Worm (Caenorhabditis elegans) whole organism, L2 larva: ENCODE measurements around the gene Y54G2A.37.

Source experiments
- R02D3.7 ChIP-seq: fragments of 150-350 bp; optimal IDR thresholded peaks from 2 replicates; lab custom pipeline; 2014; ENCODE audit warnings: missing biosample characterization, missing genetic modification characterization
- lin-11 ChIP-seq: fragments of 150-350 bp; sonication (generic microtip); optimal IDR thresholded peaks from 2 replicates; lab custom pipeline; 2014; ENCODE audit warnings: missing biosample characterization, missing genetic modification characterization, inconsistent platforms, mixed read lengths
- lin-39 ChIP-seq: fragments of 150-350 bp; optimal IDR thresholded peaks from 2 replicates; lab custom pipeline; 2014; ENCODE audit warnings: missing biosample characterization, missing genetic modification reagents, missing genetic modification characterization
- lsy-2 ChIP-seq, 2 experiments: fragments of 150-350 bp in 1 of 2; sonication (generic microtip) in 1 of 2; optimal IDR thresholded peaks; 2 replicates each; lab custom pipeline; 2014 to 2017; ENCODE audit warnings: missing biosample characterization in 2 of 2, missing genetic modification characterization in 2 of 2
- mdl-1 ChIP-seq, 2 experiments: fragments of 150-350 bp in 1 of 2; sonication (generic microtip) in 1 of 2; optimal IDR thresholded peaks; 2 replicates each; lab custom pipeline; 2017; ENCODE audit warnings: missing biosample characterization in 2 of 2, missing genetic modification characterization in 2 of 2
- sma-3 ChIP-seq: sonication (generic microtip); optimal IDR thresholded peaks from 2 replicates; lab custom pipeline; 2016; ENCODE audit warnings: missing genetic modification reagents, missing genetic modification characterization, missing compliant biosample characterization
- sma-9 ChIP-seq, 2 experiments: fragments of 150-350 bp in 1 of 2; sonication (generic microtip) in 1 of 2; optimal IDR thresholded peaks; 2 replicates each; lab custom pipeline; 2014 to 2016; ENCODE audit warnings: missing genetic modification characterization in 2 of 2, mild to moderate bottlenecking in 1 of 2, missing biosample characterization in 1 of 2, missing compliant biosample characterization in 1 of 2, missing genetic modification reagents in 1 of 2, moderate library complexity in 1 of 2
- unc-39 ChIP-seq: fragments of 150-350 bp; optimal IDR thresholded peaks from 2 replicates; lab custom pipeline; 2014; ENCODE audit warnings: missing biosample characterization, missing genetic modification characterization
- unc-62 ChIP-seq: fragments of 150-350 bp; optimal IDR thresholded peaks from 2 replicates; lab custom pipeline; 2014; ENCODE audit warnings: missing biosample characterization, missing genetic modification reagents, missing genetic modification characterization

DNA sequence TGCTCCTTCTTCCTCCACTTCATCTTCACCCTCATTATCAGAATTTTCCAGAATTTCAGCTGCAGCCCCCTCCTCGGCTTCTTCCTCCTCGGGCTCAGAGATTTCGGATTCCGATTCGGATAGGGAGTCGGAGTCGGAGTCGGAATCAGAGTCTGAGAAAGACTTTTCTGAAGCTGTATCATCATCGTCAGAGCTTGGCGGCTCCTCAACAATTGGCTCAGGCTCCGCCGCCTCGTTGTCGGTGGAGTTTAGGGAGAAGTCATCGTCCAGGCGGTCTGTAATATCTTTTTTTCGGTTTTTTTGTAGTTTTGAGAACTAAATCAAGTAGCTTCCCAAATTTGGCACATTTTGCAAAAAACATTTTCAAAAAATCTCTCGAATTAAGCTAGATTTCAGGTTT lies 49.7 kb upstream of the Y54G2A.37 start:
- TF ChIP-seq lin-11 (tag; lab: Kevin White, UChicago) = no peak
- TF ChIP-seq lsy-2 (tag; optimal IDR thresholded peaks at IDR 0.05; lab: Kevin White, UChicago) = no peak
- TF ChIP-seq sma-9 (GFP tag; optimal IDR thresholded peaks at IDR 0.05; lab: Kevin White, UChicago) = no peak
- TF ChIP-seq sma-9 (tag; optimal IDR thresholded peaks at IDR 0.05; lab: Kevin White, UChicago) = no peak
- TF ChIP-seq lin-39 (tag; lab: Kevin White, UChicago) = no peak
- TF ChIP-seq unc-62 (GFP tag; lab: Kevin White, UChicago) = no peak
- TF ChIP-seq R02D3.7 (tag; lab: Kevin White, UChicago) = no peak
- TF ChIP-seq unc-39 (tag; lab: Kevin White, UChicago) = no peak
- no peak for TF ChIP-seq sma-3 (GFP tag; lab: Kevin White, UChicago)
- no peak for TF ChIP-seq mdl-1 (tag; optimal IDR thresholded peaks at IDR 0.05; lab: Kevin White, UChicago)
